Fruit fly (Drosophila melanogaster): ENCODE measurements around the gene CG10559.

- TF ChIP-seq CG6813 (GFP tag; optimal IDR thresholded peaks at IDR 0.05), result no peak
- TF ChIP-seq stwl (tag; optimal IDR thresholded peaks at IDR 0.05), result no peak
- no peak for TF ChIP-seq Stat92E (GFP tag; optimal IDR thresholded peaks at IDR 0.05)
- no peak for TF ChIP-seq CG2712 (tag; optimal IDR thresholded peaks at IDR 0.05)
Observed at dm6 chr3R:25313771-25314170, 2.1 kb downstream of the CG10559 start, which contains the start of gene CG31087.

All from whole organism, embryonic.